Worm (Caenorhabditis elegans) whole organism, early embryonic: Measurements from ENCODE around the gene F46E10.18.
A peak's percentile ranks its signal among the peaks of the same experiment; 100 is the strongest.

ENCODE experiments used
- B0310.2 ChIP-seq: sonication (generic microtip); optimal IDR thresholded peaks from 2 replicates; lab custom pipeline; 2016; ENCODE audit warnings: mild to moderate bottlenecking, missing genetic modification characterization, missing compliant biosample characterization
- F13C5.2 ChIP-seq: sonication (generic microtip); optimal IDR thresholded peaks from 2 replicates; lab custom pipeline; 2017; ENCODE audit warnings: mild to moderate bottlenecking, missing genetic modification characterization, inconsistent platforms, missing compliant biosample characterization
- aly-1 ChIP-seq: sonication (generic microtip); optimal IDR thresholded peaks from 2 replicates; lab custom pipeline; 2016; ENCODE audit warnings: missing genetic modification characterization, missing compliant biosample characterization
- ama-1 ChIP-seq: fragments of 150-350 bp; optimal IDR thresholded peaks from 2 replicates; lab custom pipeline; 2014
- ceh-13 ChIP-seq: fragments of 200-800 bp; sonication (Bioruptor generic); optimal IDR thresholded peaks from 2 replicates; lab custom pipeline; 2018; ENCODE audit warnings: mild to moderate bottlenecking, missing genetic modification characterization, missing compliant biosample characterization
- ceh-36 ChIP-seq: sonication (generic microtip); optimal IDR thresholded peaks from 2 replicates; lab custom pipeline; 2016; ENCODE audit warnings: missing genetic modification characterization, inconsistent platforms, missing compliant biosample characterization
- ets-7 ChIP-seq: sonication (generic microtip); optimal IDR thresholded peaks from 2 replicates; lab custom pipeline; 2016; ENCODE audit warnings: missing genotype, missing genetic modification characterization, missing compliant biosample characterization
- flt-1 ChIP-seq: fragments of 200-800 bp; sonication (Bioruptor generic); IDR thresholded peaks from 2 replicates; pipeline ENCODE4 v1.3.6; 2022; ENCODE audit warnings: missing genetic modification characterization, missing compliant biosample characterization
- hmbx-1 ChIP-seq: sonication (generic microtip); optimal IDR thresholded peaks from 2 replicates; lab custom pipeline; 2016; ENCODE audit warnings: mild to moderate bottlenecking, missing genetic modification characterization, missing compliant biosample characterization
- hmg-4 ChIP-seq: fragments of 200-800 bp; sonication (Bioruptor generic); optimal IDR thresholded peaks from 2 replicates; lab custom pipeline; 2018; ENCODE audit warnings: mild to moderate bottlenecking, missing genetic modification characterization, missing compliant biosample characterization
- hnd-1 ChIP-seq: sonication (generic microtip); optimal IDR thresholded peaks from 2 replicates; lab custom pipeline; 2016; ENCODE audit warnings: missing genetic modification characterization, missing compliant biosample characterization
- pes-1 ChIP-seq: fragments of 200-800 bp; sonication (Bioruptor generic); IDR thresholded peaks from 2 replicates; pipeline ENCODE4 v1.3.6; 2022; ENCODE audit warnings: missing genetic modification reagents, missing genetic modification characterization, missing compliant biosample characterization
- scrt-1 ChIP-seq: fragments of 200-800 bp; sonication (Bioruptor generic); IDR thresholded peaks from 2 replicates; pipeline ENCODE4 v1.3.6; 2022; ENCODE audit warnings: missing genetic modification characterization, missing compliant biosample characterization
- sea-1 ChIP-seq: fragments of 200-800 bp; sonication (Bioruptor generic); conservative IDR thresholded peaks from 2 replicates; pipeline ENCODE4 v1.3.6; 2022; ENCODE audit warnings: missing genetic modification characterization, missing compliant biosample characterization
- tbx-11 ChIP-seq: fragments of 200-800 bp; sonication (Bioruptor generic); IDR thresholded peaks from 2 replicates; pipeline ENCODE4 v1.3.6; 2022; ENCODE audit warnings: missing genetic modification characterization, missing compliant biosample characterization
- tbx-37 ChIP-seq: fragments of 200-800 bp; sonication (Bioruptor generic); conservative IDR thresholded peaks from 2 replicates; pipeline ENCODE4 v1.3.6; 2022; ENCODE audit warnings: missing genetic modification reagents, missing genetic modification characterization, missing compliant biosample characterization
- tra-4 ChIP-seq: sonication (generic microtip); optimal IDR thresholded peaks from 2 replicates; lab custom pipeline; 2017; ENCODE audit warnings: missing genetic modification characterization, missing compliant biosample characterization

Gene F46E10.18

ce11 chrV:6520385-6521080 lies at the start of gene F46E10.18, which contains the start of gene F46E10.2:
TSS of gene F46E10.18 (plus strand) at chrV:6521030.
TSS of gene F46E10.2 (plus strand) at chrV:6520435.
- no peak for TF ChIP-seq hnd-1
- no peak for TF ChIP-seq scrt-1 (GFP tag; lab: Robert Waterston, UW)
- TF ChIP-seq ets-7 (tag; lab: Kevin White, UChicago): no peak
- TF ChIP-seq hmg-4 (GFP tag; lab: Kevin White, UChicago): no peak
- no peak for TF ChIP-seq B0310.2 (tag; lab: Kevin White, UChicago)
- no peak for TF ChIP-seq F13C5.2 (tag; lab: Kevin White, UChicago)
- TF ChIP-seq flt-1: no peak
- no peak for TF ChIP-seq ama-1 (lab: Kevin White, UChicago)
- no peak for TF ChIP-seq pes-1 (GFP tag; lab: Robert Waterston, UW)
- TF ChIP-seq tra-4 (tag; lab: Kevin White, UChicago): no peak
- TF ChIP-seq tbx-11: no peak
- no peak for TF ChIP-seq tbx-37 (GFP tag; lab: Robert Waterston, UW)
- TF ChIP-seq hmbx-1 (tag; lab: Kevin White, UChicago): no peak
- no peak for TF ChIP-seq ceh-13
- TF ChIP-seq ceh-36 (tag; lab: Kevin White, UChicago): no peak

ce11 chrV:6471208-6471607 lies 49.6 kb upstream of the F46E10.18 start:
- no peak for TF ChIP-seq hmbx-1 (tag; lab: Kevin White, UChicago)
- TF ChIP-seq tra-4 (tag; lab: Kevin White, UChicago): no peak

ce11 chrV:6476026-6476425 lies 44.8 kb upstream of the F46E10.18 start:
- no peak for TF ChIP-seq ceh-13

- TF ChIP-seq hmbx-1 (tag; lab: Kevin White, UChicago) (no peak), F13C5.2 (tag; lab: Kevin White, UChicago) (peak; percentile 3), ama-1 (lab: Kevin White, UChicago) (no peak), tbx-11 (no peak)
Observed at ce11 chrV:6485109-6485508, 35.7 kb upstream of the F46E10.18 start.

ce11 chrV:6487878-6488277 lies 33.0 kb upstream of the F46E10.18 start:
- TF ChIP-seq ets-7 (tag; lab: Kevin White, UChicago) (no peak), ama-1 (lab: Kevin White, UChicago) (no peak), hmg-4 (GFP tag; lab: Kevin White, UChicago) (no peak), tbx-11 (no peak), aly-1 (no peak), ceh-36 (tag; lab: Kevin White, UChicago) (no peak), tbx-37 (GFP tag; lab: Robert Waterston, UW) (no peak), hnd-1 (no peak), B0310.2 (tag; lab: Kevin White, UChicago) (no peak), ceh-13 (no peak), scrt-1 (GFP tag; lab: Robert Waterston, UW) (no peak), sea-1 (GFP tag; lab: Robert Waterston, UW) (no peak), F13C5.2 (tag; lab: Kevin White, UChicago) (no peak), tra-4 (tag; lab: Kevin White, UChicago) (no peak), hmbx-1 (tag; lab: Kevin White, UChicago) (no peak)

- no peak for TF ChIP-seq scrt-1 (GFP tag; lab: Robert Waterston, UW)
- TF ChIP-seq pes-1 (GFP tag; lab: Robert Waterston, UW): no peak
- no peak for TF ChIP-seq ets-7 (tag; lab: Kevin White, UChicago)
- TF ChIP-seq ama-1 (lab: Kevin White, UChicago): no peak
- no peak for TF ChIP-seq tbx-11
- TF ChIP-seq ceh-36 (tag; lab: Kevin White, UChicago): no peak
- TF ChIP-seq aly-1: no peak
- TF ChIP-seq flt-1: no peak
- TF ChIP-seq F13C5.2 (tag; lab: Kevin White, UChicago): no peak
- no peak for TF ChIP-seq tbx-37 (GFP tag; lab: Robert Waterston, UW)
Observed at ce11 chrV:6488849-6489248, 32.0 kb upstream of the F46E10.18 start, which contains the start of gene lec-10. TSS of gene lec-10 (minus strand) at chrV:6489120.

ce11 chrV:6492497-6492896 lies 28.3 kb upstream of the F46E10.18 start:
- no peak for TF ChIP-seq ceh-13
- TF ChIP-seq hnd-1: no peak
- TF ChIP-seq ama-1 (lab: Kevin White, UChicago): no peak
- TF ChIP-seq tra-4 (tag; lab: Kevin White, UChicago): no peak
- TF ChIP-seq sea-1 (GFP tag; lab: Robert Waterston, UW): no peak
- TF ChIP-seq F13C5.2 (tag; lab: Kevin White, UChicago): no peak
- no peak for TF ChIP-seq ceh-36 (tag; lab: Kevin White, UChicago)
- no peak for TF ChIP-seq flt-1
- no peak for TF ChIP-seq B0310.2 (tag; lab: Kevin White, UChicago)
- no peak for TF ChIP-seq hmg-4 (GFP tag; lab: Kevin White, UChicago)
- no peak for TF ChIP-seq ets-7 (tag; lab: Kevin White, UChicago)

- TF ChIP-seq B0310.2 (tag; lab: Kevin White, UChicago) (no peak), aly-1 (no peak)
Observed at ce11 chrV:6493821-6494220, 27.0 kb upstream of the F46E10.18 start, which contains the start of gene cpt-6. TSS of gene cpt-6 (minus strand) at chrV:6493921.
